Worm (Caenorhabditis elegans) whole organism, L4/young adult: Measurements from ENCODE around the gene F22E12.3.

ENCODE experiments used
- dao-5 ChIP-seq: sonication (generic microtip); optimal IDR thresholded peaks from 2 replicates; lab custom pipeline; 2016; ENCODE audit warnings: missing genotype, missing genetic modification characterization, moderate library complexity, missing compliant biosample characterization
- him-1 ChIP-seq: sonication (generic microtip); optimal IDR thresholded peaks from 2 replicates; lab custom pipeline; 2016; ENCODE audit warnings: missing genotype, missing genetic modification reagents, missing genetic modification characterization, missing compliant biosample characterization

ce11 chrV:10440723-10441122, 22.5 kb downstream of the F22E12.3 start, which contains the start of gene snf-10:
- TF ChIP-seq dao-5 (tag; lab: Kevin White, UChicago) (no peak), him-1 (tag; lab: Kevin White, UChicago) (no peak)
